Worm (Caenorhabditis elegans) whole organism, young adult: ENCODE measurements around the gene C54G10.1.

Experiments used
- B0261.1 ChIP-seq: sonication (generic microtip); optimal IDR thresholded peaks from 2 replicates; lab custom pipeline; 2016; ENCODE audit warnings: mild to moderate bottlenecking, missing genetic modification characterization, moderate library complexity, missing compliant biosample characterization
- F49E8.2 ChIP-seq: sonication (generic microtip); optimal IDR thresholded peaks from 3 replicates; lab custom pipeline; 2017; ENCODE audit warnings: missing genetic modification characterization, mild to moderate bottlenecking, missing compliant biosample characterization, antibody characterized with exemption, moderate library complexity; ENCODE audit not compliant: insufficient read depth
- akir-1 ChIP-seq: fragments of 200-800 bp; sonication (Bioruptor generic); optimal IDR thresholded peaks from 2 replicates; lab custom pipeline; 2018; ENCODE audit warnings: mild to moderate bottlenecking, missing genetic modification characterization, moderate library complexity, missing compliant biosample characterization

DNA sequence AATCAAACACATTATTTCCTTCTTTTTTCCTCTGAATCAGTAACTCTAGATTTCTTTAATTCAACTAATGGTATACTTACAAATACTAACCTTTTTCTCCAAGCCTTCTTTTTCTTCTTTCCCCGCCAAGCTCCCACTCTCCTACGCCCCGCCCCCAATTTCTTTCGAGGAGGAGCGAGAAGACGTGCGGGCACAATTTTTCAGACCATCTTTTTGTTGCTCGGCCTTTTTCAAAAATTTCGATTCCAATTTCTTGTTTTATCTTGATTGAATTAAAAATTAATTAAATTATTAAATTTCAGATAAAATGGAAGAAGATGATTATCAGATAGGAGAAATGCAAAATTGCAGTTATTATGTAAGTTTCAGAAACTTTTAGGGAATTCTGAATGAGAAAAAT lies 39.1 kb downstream of the C54G10.1 start, which contains the start of gene C47E8.3:
- no peak for TF ChIP-seq B0261.1 (tag; lab: Kevin White, UChicago)
- no peak for TF ChIP-seq akir-1 (GFP tag; lab: Kevin White, UChicago)
- no peak for TF ChIP-seq F49E8.2 (tag; lab: Kevin White, UChicago)
